Worm (Caenorhabditis elegans) whole organism, L1 larva: Measurements from ENCODE around the gene wrt-2.

Source experiments
- C34B4.2 ChIP-seq: sonication (generic microtip); optimal IDR thresholded peaks from 2 replicates; lab custom pipeline; 2017; ENCODE audit warnings: mild to moderate bottlenecking, missing genetic modification characterization, missing compliant biosample characterization
- F16B12.6 ChIP-seq: fragments of 150-350 bp; optimal IDR thresholded peaks from 2 replicates; lab custom pipeline; 2014; ENCODE audit warnings: missing biosample characterization, missing genetic modification characterization
- alr-1 ChIP-seq: fragments of 200-800 bp; sonication (Bioruptor generic); optimal IDR thresholded peaks from 2 replicates; lab custom pipeline; 2018; ENCODE audit warnings: borderline replicate concordance, mild to moderate bottlenecking, missing genetic modification characterization, missing compliant biosample characterization
- aly-2 ChIP-seq: fragments of 150-350 bp; optimal IDR thresholded peaks from 2 replicates; lab custom pipeline; 2014; ENCODE audit warnings: missing biosample characterization, missing genetic modification characterization
- ama-1 ChIP-seq: fragments of 150-350 bp; optimal IDR thresholded peaks from 2 replicates; lab custom pipeline; 2014
- blmp-1 ChIP-seq: fragments of 150-350 bp; optimal IDR thresholded peaks from 2 replicates; lab custom pipeline; 2014; ENCODE audit warnings: missing biosample characterization, missing genetic modification characterization
- ceh-63 ChIP-seq: fragments of 200-800 bp; sonication (Bioruptor generic); optimal IDR thresholded peaks from 2 replicates; lab custom pipeline; 2018; ENCODE audit warnings: mild to moderate bottlenecking, missing genetic modification characterization, missing compliant biosample characterization
- ceh-82 ChIP-seq, 3 experiments: fragments of 150-350 bp in 1 of 3; sonication (generic microtip) in 2 of 3; optimal IDR thresholded peaks; 2 replicates each; lab custom pipeline; 2014 to 2017; ENCODE audit warnings: missing biosample characterization in 3 of 3, missing genetic modification characterization in 3 of 3
- ceh-88 ChIP-seq: fragments of 200-800 bp; sonication (Bioruptor generic); IDR thresholded peaks from 2 replicates; pipeline ENCODE4 v1.3.6; 2022; ENCODE audit warnings: missing genetic modification characterization, missing compliant biosample characterization
- ces-1 ChIP-seq: fragments of 150-350 bp; optimal IDR thresholded peaks from 2 replicates; lab custom pipeline; 2014; ENCODE audit warnings: missing biosample characterization, missing genetic modification reagents, missing genetic modification characterization
- efl-1 ChIP-seq, 4 experiments: fragments of 150-350 bp; optimal IDR thresholded peaks in 3 of 4; peaks in 1 of 4; 1 replicate in 1 of 4; 2 replicates in 3 of 4; lab custom pipeline; 2014; ENCODE audit warnings: missing biosample characterization in 2 of 4, missing genetic modification characterization in 2 of 4, missing genetic modification reagents in 2 of 4
- efl-3 ChIP-seq: fragments of 200-800 bp; sonication (Bioruptor generic); optimal IDR thresholded peaks from 2 replicates; lab custom pipeline; 2018; ENCODE audit warnings: mild to moderate bottlenecking, missing genetic modification characterization, missing compliant biosample characterization
- egl-13 ChIP-seq: sonication (generic microtip); optimal IDR thresholded peaks from 2 replicates; lab custom pipeline; 2016; ENCODE audit warnings: missing genotype, missing genetic modification reagents, missing genetic modification characterization, missing compliant biosample characterization
- egl-27 ChIP-seq, 2 experiments: fragments of 150-350 bp in 1 of 2; sonication (generic microtip); optimal IDR thresholded peaks; 3 replicates each; lab custom pipeline; 2017 to 2018; ENCODE audit warnings: missing biosample characterization in 2 of 2, missing genetic modification characterization in 2 of 2, missing genetic modification reagents in 2 of 2
- ets-5 ChIP-seq: fragments of 200-800 bp; sonication (Bioruptor generic); IDR thresholded peaks from 2 replicates; pipeline ENCODE4 v1.3.6; 2022; ENCODE audit warnings: missing genetic modification characterization, missing compliant biosample characterization
- fkh-10 ChIP-seq: sonication (generic microtip); optimal IDR thresholded peaks from 2 replicates; lab custom pipeline; 2017; ENCODE audit warnings: missing biosample characterization, missing genetic modification reagents, missing genetic modification characterization
- fkh-4 ChIP-seq: sonication (generic microtip); optimal IDR thresholded peaks from 2 replicates; lab custom pipeline; 2016; ENCODE audit warnings: missing compliant biosample characterization, missing genetic modification characterization, borderline replicate concordance
- hlh-4 ChIP-seq: sonication (generic microtip); optimal IDR thresholded peaks from 2 replicates; lab custom pipeline; 2016; ENCODE audit warnings: mild to moderate bottlenecking, missing genetic modification characterization, missing compliant biosample characterization
- hpl-2 ChIP-seq: fragments of 150-350 bp; optimal IDR thresholded peaks from 2 replicates; lab custom pipeline; 2014; ENCODE audit warnings: missing biosample characterization, missing genetic modification reagents, missing genetic modification characterization
- isw-1 ChIP-seq: fragments of 200-800 bp; sonication (Bioruptor generic); IDR thresholded peaks from 2 replicates; pipeline ENCODE4 v1.3.6; 2022; ENCODE audit warnings: missing genetic modification characterization, missing compliant biosample characterization
- lin-13 ChIP-seq: fragments of 150-350 bp; optimal IDR thresholded peaks from 2 replicates; lab custom pipeline; 2014; ENCODE audit warnings: missing biosample characterization, missing genetic modification reagents, missing genetic modification characterization
- lin-14 ChIP-seq: fragments of 200-800 bp; sonication (Bioruptor generic); optimal IDR thresholded peaks from 2 replicates; lab custom pipeline; 2018; ENCODE audit warnings: mild to moderate bottlenecking, missing genetic modification characterization, moderate library complexity, missing compliant biosample characterization
- lin-35 ChIP-seq, 2 experiments: fragments of 150-350 bp; optimal IDR thresholded peaks; 2 replicates each; lab custom pipeline; 2014; ENCODE audit warnings: missing biosample characterization in 2 of 2, missing genetic modification characterization in 2 of 2, missing genetic modification reagents in 2 of 2
- lir-3 ChIP-seq: sonication (generic microtip); optimal IDR thresholded peaks from 2 replicates; lab custom pipeline; 2016; ENCODE audit warnings: mild to moderate bottlenecking, missing genetic modification characterization, moderate library complexity, missing compliant biosample characterization; ENCODE audit not compliant: poor library complexity
- mdl-1 ChIP-seq, 2 experiments: fragments of 150-350 bp; optimal IDR thresholded peaks; 2 replicates each; lab custom pipeline; 2014 to 2017; ENCODE audit warnings: missing biosample characterization in 2 of 2, missing genetic modification characterization in 2 of 2, inconsistent platforms in 1 of 2
- mep-1 ChIP-seq: fragments of 150-350 bp; optimal IDR thresholded peaks from 2 replicates; lab custom pipeline; 2014; ENCODE audit warnings: missing biosample characterization, missing genetic modification characterization
- nhr-11 ChIP-seq: fragments of 150-350 bp; optimal IDR thresholded peaks from 2 replicates; lab custom pipeline; 2014; ENCODE audit warnings: missing biosample characterization, missing genetic modification characterization
- nhr-237 ChIP-seq: fragments of 150-350 bp; optimal IDR thresholded peaks from 2 replicates; lab custom pipeline; 2014; ENCODE audit warnings: missing biosample characterization, missing genetic modification characterization
- nhr-71 ChIP-seq: sonication (generic microtip); optimal IDR thresholded peaks from 2 replicates; lab custom pipeline; 2016; ENCODE audit warnings: mild to moderate bottlenecking, missing genetic modification characterization, moderate library complexity, missing compliant biosample characterization
- nhr-76 ChIP-seq: sonication (generic microtip); optimal IDR thresholded peaks from 2 replicates; lab custom pipeline; 2017; ENCODE audit warnings: missing biosample characterization, missing genetic modification characterization
- nhr-77 ChIP-seq: fragments of 150-350 bp; optimal IDR thresholded peaks from 2 replicates; lab custom pipeline; 2014; ENCODE audit warnings: missing biosample characterization, missing genetic modification characterization
- nhr-84 ChIP-seq: sonication (generic microtip); optimal IDR thresholded peaks from 2 replicates; lab custom pipeline; 2017; ENCODE audit warnings: missing biosample characterization, missing genetic modification characterization
- snu-23 ChIP-seq: sonication (generic microtip); optimal IDR thresholded peaks from 2 replicates; lab custom pipeline; 2016; ENCODE audit warnings: missing genetic modification characterization, missing compliant biosample characterization
- swsn-7 ChIP-seq: sonication (generic microtip); optimal IDR thresholded peaks from 2 replicates; lab custom pipeline; 2016; ENCODE audit warnings: missing genetic modification characterization, missing compliant biosample characterization
- tbx-2 ChIP-seq: sonication (generic microtip); optimal IDR thresholded peaks from 2 replicates; lab custom pipeline; 2016; ENCODE audit warnings: missing genetic modification characterization, missing compliant biosample characterization
- unc-62 ChIP-seq: fragments of 150-350 bp; optimal IDR thresholded peaks from 2 replicates; lab custom pipeline; 2014; ENCODE audit warnings: missing biosample characterization, missing genetic modification reagents, missing genetic modification characterization
- unc-86 ChIP-seq: sonication (generic microtip); optimal IDR thresholded peaks from 2 replicates; lab custom pipeline; 2016; ENCODE audit warnings: missing genetic modification characterization, missing compliant biosample characterization
- unc-98 ChIP-seq: fragments of 200-800 bp; sonication (Bioruptor generic); IDR thresholded peaks from 2 replicates; pipeline ENCODE4 v1.3.6; 2022; ENCODE audit warnings: missing genetic modification characterization, missing compliant biosample characterization
- zag-1 ChIP-seq: fragments of 150-350 bp; optimal IDR thresholded peaks from 2 replicates; lab custom pipeline; 2014; ENCODE audit warnings: missing biosample characterization, missing genetic modification characterization
- ztf-11 ChIP-seq, 2 experiments: sonication (generic microtip); optimal IDR thresholded peaks; 2 replicates each; lab custom pipeline; 2016 to 2017; ENCODE audit warnings: missing genetic modification characterization in 2 of 2, missing biosample characterization in 1 of 2, missing compliant biosample characterization in 1 of 2
- ztf-4 ChIP-seq: fragments of 150-350 bp; optimal IDR thresholded peaks from 2 replicates; lab custom pipeline; 2014; ENCODE audit warnings: missing biosample characterization, missing genetic modification characterization

wrt-2 gene

ce11 chrX:3126233-3126632 is 32.1 kb upstream of the wrt-2 start:
- TF ChIP-seq mep-1 (tag; lab: Kevin White, UChicago) (no peak), egl-27 (tag; optimal IDR thresholded peaks at IDR 0.05; lab: Kevin White, UChicago) (no peak), lin-14 (GFP tag; lab: Kevin White, UChicago) (peak; percentile 88), C34B4.2 (no peak), zag-1 (no peak), hpl-2 (GFP tag; lab: Kevin White, UChicago) (no peak), ceh-88 (GFP tag; lab: Robert Waterston, UW) (no peak), tbx-2 (peak; percentile 43), nhr-11 (tag; lab: Kevin White, UChicago) (no peak), ztf-11 (tag; optimal IDR thresholded peaks at IDR 0.05; lab: Kevin White, UChicago) (no peak), nhr-76 (tag; lab: Kevin White, UChicago) (no peak), alr-1 (tag; lab: Kevin White, UChicago) (no peak), fkh-10 (GFP tag; lab: Kevin White, UChicago) (peak; percentile 30), F16B12.6 (tag; lab: Kevin White, UChicago) (no peak), egl-13 (tag; lab: Kevin White, UChicago) (no peak), lin-35 (GFP tag; optimal IDR thresholded peaks at IDR 0.05; lab: Kevin White, UChicago) (no peak), nhr-77 (tag; lab: Kevin White, UChicago) (no peak), ces-1 (GFP tag; lab: Kevin White, UChicago) (peak; percentile 40), efl-3 (no peak), blmp-1 (no peak), lin-13 (GFP tag; lab: Kevin White, UChicago) (no peak), ceh-82 (tag; optimal IDR thresholded peaks at IDR 0.05; lab: Kevin White, UChicago) (peak in 2 of 3 experiments; percentile 1 to 52), snu-23 (GFP tag; lab: Kevin White, UChicago) (peak; percentile 13), efl-1 (optimal IDR thresholded peaks at IDR 0.05; lab: Kevin White, UChicago) (no peak), efl-1 (GFP tag; optimal IDR thresholded peaks at IDR 0.05 in 1 of 2; lab: Kevin White, UChicago) (no peak), isw-1 (GFP tag; lab: Robert Waterston, UW) (0 out of 2 replicates have a peak, but pooled peaks have one; percentile 5), swsn-7 (peak; percentile 20), nhr-237 (tag; lab: Kevin White, UChicago) (no peak), unc-62 (GFP tag; lab: Kevin White, UChicago) (no peak), nhr-84 (tag; lab: Kevin White, UChicago) (no peak), nhr-71 (tag; lab: Kevin White, UChicago) (peak; percentile 42), fkh-4 (tag; lab: Kevin White, UChicago) (no peak), unc-86 (tag; lab: Kevin White, UChicago) (no peak), ceh-63 (no peak), hlh-4 (tag; lab: Kevin White, UChicago) (no peak), mdl-1 (tag; optimal IDR thresholded peaks at IDR 0.05; lab: Kevin White, UChicago) (no peak)

ce11 chrX:3119606-3120005 is 25.5 kb upstream of the wrt-2 start:
- no peak for TF ChIP-seq nhr-76 (tag; lab: Kevin White, UChicago)
- TF ChIP-seq ztf-4 (tag; lab: Kevin White, UChicago), result no peak
- no peak for TF ChIP-seq aly-2 (tag; lab: Kevin White, UChicago)
- no peak for TF ChIP-seq lir-3 (tag; lab: Kevin White, UChicago)
- TF ChIP-seq nhr-237 (tag; lab: Kevin White, UChicago), result no peak
- no peak for TF ChIP-seq unc-98 (GFP tag; lab: Robert Waterston, UW)
- TF ChIP-seq ets-5 (GFP tag; lab: Robert Waterston, UW), result no peak
- TF ChIP-seq ces-1 (GFP tag; lab: Kevin White, UChicago), result no peak
- TF ChIP-seq ama-1 (lab: Kevin White, UChicago), result no peak
- TF ChIP-seq unc-62 (GFP tag; lab: Kevin White, UChicago), result no peak
